Worm (Caenorhabditis elegans): ENCODE data around the gene Y39B6A.1.
A peak's percentile ranks its signal among the peaks of the same experiment; 100 is the strongest.

Y39B6A.1 gene

DNA sequence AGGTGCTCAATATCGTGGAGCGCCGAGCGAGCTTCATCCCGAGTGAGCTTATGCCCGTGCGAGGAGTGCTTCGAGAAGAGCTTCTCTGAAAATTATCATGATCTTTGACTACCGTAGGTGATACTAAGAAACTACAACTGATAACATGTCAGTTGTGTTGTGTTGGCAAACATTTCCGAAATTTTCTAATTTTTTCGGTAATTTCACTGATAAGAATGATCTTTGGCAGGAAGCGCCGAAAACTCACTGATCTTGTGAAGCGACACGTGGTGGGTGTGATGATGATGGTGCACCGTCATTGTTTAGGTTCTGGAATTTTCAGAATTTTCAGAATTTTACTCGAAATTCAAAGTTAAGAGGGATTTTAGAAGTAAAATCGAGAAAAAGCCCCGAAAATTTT is at the start of gene Y39B6A.1:
Gene Y39B6A.1 (minus strand): TSS at position 309 of the 400 bp plus-strand sequence.
- TF ChIP-seq ceh-36 (tag; optimal IDR thresholded peaks at IDR 0.05), result no peak
- TF ChIP-seq pes-1 (GFP tag; IDR thresholded peaks at IDR 0.05), result no peak
- TF ChIP-seq ets-7 (tag; optimal IDR thresholded peaks at IDR 0.05), result no peak
- TF ChIP-seq ama-1 (optimal IDR thresholded peaks at IDR 0.05), result no peak
- TF ChIP-seq hmg-4 (GFP tag; optimal IDR thresholded peaks at IDR 0.05), result no peak
- no peak for TF ChIP-seq ceh-13 (GFP tag; optimal IDR thresholded peaks at IDR 0.05)
- TF ChIP-seq flt-1 (GFP tag; IDR thresholded peaks at IDR 0.05), result no peak
- TF ChIP-seq hmbx-1 (tag; optimal IDR thresholded peaks at IDR 0.05), result no peak
- no peak for TF ChIP-seq F13C5.2 (tag; optimal IDR thresholded peaks at IDR 0.05)
- no peak for TF ChIP-seq scrt-1 (GFP tag; IDR thresholded peaks at IDR 0.05)

DNA sequence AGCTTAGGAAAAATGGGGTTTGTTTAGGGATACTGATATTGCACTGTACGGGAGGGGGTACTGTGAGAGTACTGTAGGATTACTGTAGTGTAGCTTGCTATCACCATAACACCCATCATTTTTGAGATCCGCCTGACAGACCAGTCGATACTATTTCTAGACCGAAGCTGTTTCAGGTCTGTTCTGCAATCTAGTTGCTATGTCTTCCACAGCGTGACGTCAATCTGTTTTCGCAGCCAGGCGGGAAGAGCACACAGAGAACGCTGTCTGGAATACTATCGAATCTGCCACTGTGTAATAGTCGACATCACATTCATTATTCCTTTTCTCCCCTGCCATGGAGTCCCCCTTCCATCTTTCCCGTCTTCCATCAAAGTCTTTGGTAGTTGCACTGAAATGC is 48.4 kb upstream of the Y39B6A.1 start, which contains the start of gene F21D9.11:
Gene F21D9.11 (plus strand): TSS at position 301 of the 400 bp plus-strand sequence.
- TF ChIP-seq B0310.2 (tag; optimal IDR thresholded peaks at IDR 0.05) (no peak), hnd-1 (tag; optimal IDR thresholded peaks at IDR 0.05) (no peak), F13C5.2 (tag; optimal IDR thresholded peaks at IDR 0.05) (no peak), aly-1 (tag; optimal IDR thresholded peaks at IDR 0.05) (no peak), tra-4 (tag; optimal IDR thresholded peaks at IDR 0.05) (no peak), tbx-37 (GFP tag; conservative IDR thresholded peaks at IDR 0.05) (no peak)

DNA sequence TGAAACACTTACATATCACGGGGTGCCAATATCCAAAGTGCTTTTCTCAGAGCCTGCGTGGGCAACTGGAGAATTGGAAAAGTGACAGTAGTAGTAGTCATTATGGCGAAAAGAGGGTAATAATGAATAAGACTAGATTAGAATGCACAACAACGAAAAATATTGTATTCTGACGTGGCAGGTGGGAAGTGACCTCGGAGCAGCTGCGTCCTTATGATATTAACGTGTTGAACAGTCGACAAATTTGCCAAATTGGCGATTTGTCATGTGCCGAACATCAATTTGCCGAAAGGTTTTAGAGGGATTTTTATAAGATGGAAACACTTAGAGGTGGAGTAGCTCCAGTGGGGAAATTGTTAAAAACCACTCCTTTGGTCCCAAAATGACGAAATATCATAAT is 47.6 kb upstream of the Y39B6A.1 start, which contains the start of gene str-81:
Gene str-81 (minus strand): TSS at position 101 of the 400 bp plus-strand sequence.
- TF ChIP-seq aly-1 (tag; optimal IDR thresholded peaks at IDR 0.05), result no peak
- no peak for TF ChIP-seq ceh-36 (tag; optimal IDR thresholded peaks at IDR 0.05)
- TF ChIP-seq flt-1 (GFP tag; IDR thresholded peaks at IDR 0.05), result no peak
- no peak for TF ChIP-seq ceh-13 (GFP tag; optimal IDR thresholded peaks at IDR 0.05)
- TF ChIP-seq hmbx-1 (tag; optimal IDR thresholded peaks at IDR 0.05), result no peak
- TF ChIP-seq F13C5.2 (tag; optimal IDR thresholded peaks at IDR 0.05), result no peak
- TF ChIP-seq hmg-4 (GFP tag; optimal IDR thresholded peaks at IDR 0.05), result no peak
- TF ChIP-seq ama-1 (optimal IDR thresholded peaks at IDR 0.05), result no peak
- TF ChIP-seq tbx-37 (GFP tag; conservative IDR thresholded peaks at IDR 0.05), result no peak
- no peak for TF ChIP-seq sea-1 (GFP tag; conservative IDR thresholded peaks at IDR 0.05)
- TF ChIP-seq hnd-1 (tag; optimal IDR thresholded peaks at IDR 0.05), result no peak
- TF ChIP-seq ets-7 (tag; optimal IDR thresholded peaks at IDR 0.05), result no peak
- TF ChIP-seq tbx-11 (GFP tag; IDR thresholded peaks at IDR 0.05), result no peak
- no peak for TF ChIP-seq pes-1 (GFP tag; IDR thresholded peaks at IDR 0.05)
- no peak for TF ChIP-seq tra-4 (tag; optimal IDR thresholded peaks at IDR 0.05)
- no peak for TF ChIP-seq scrt-1 (GFP tag; IDR thresholded peaks at IDR 0.05)

DNA sequence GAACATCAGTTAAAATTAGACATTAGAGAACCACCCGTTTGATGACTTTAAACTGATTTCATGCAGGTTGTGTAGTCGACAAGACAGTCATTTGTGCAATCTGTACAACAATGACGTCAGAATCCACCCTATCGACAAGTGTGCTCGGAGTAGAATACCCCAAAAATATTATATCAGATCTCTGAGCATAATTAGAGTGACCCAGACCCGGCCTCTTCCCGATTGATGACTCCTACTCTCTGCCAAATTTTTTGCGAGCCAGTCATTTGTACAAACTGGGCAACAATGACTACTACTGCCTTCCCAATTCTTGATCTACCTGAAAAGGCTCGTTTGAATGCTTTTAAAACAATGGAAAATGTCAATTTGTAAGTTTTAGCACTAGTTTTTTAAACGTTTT is 36.7 kb upstream of the Y39B6A.1 start, which contains the start of the genes fbxb-115 and fbxb-1:
Gene fbxb-115 (minus strand): TSS at position 101 of the 400 bp plus-strand sequence.
Gene fbxb-1 (plus strand): TSS at position 226 of the 400 bp plus-strand sequence.
- TF ChIP-seq ceh-36 (tag; optimal IDR thresholded peaks at IDR 0.05) (no peak), tbx-37 (GFP tag; conservative IDR thresholded peaks at IDR 0.05) (no peak), aly-1 (tag; optimal IDR thresholded peaks at IDR 0.05) (no peak), ceh-13 (GFP tag; optimal IDR thresholded peaks at IDR 0.05) (no peak), tbx-11 (GFP tag; IDR thresholded peaks at IDR 0.05) (no peak), hmg-4 (GFP tag; optimal IDR thresholded peaks at IDR 0.05) (no peak), B0310.2 (tag; optimal IDR thresholded peaks at IDR 0.05) (no peak), sea-1 (GFP tag; conservative IDR thresholded peaks at IDR 0.05) (no peak), tra-4 (tag; optimal IDR thresholded peaks at IDR 0.05) (no peak), hmbx-1 (tag; optimal IDR thresholded peaks at IDR 0.05) (no peak), ama-1 (optimal IDR thresholded peaks at IDR 0.05) (no peak), F13C5.2 (tag; optimal IDR thresholded peaks at IDR 0.05) (no peak), hnd-1 (tag; optimal IDR thresholded peaks at IDR 0.05) (no peak), pes-1 (GFP tag; IDR thresholded peaks at IDR 0.05) (no peak), flt-1 (GFP tag; IDR thresholded peaks at IDR 0.05) (no peak), ets-7 (tag; optimal IDR thresholded peaks at IDR 0.05) (no peak), scrt-1 (GFP tag; IDR thresholded peaks at IDR 0.05) (no peak)

DNA sequence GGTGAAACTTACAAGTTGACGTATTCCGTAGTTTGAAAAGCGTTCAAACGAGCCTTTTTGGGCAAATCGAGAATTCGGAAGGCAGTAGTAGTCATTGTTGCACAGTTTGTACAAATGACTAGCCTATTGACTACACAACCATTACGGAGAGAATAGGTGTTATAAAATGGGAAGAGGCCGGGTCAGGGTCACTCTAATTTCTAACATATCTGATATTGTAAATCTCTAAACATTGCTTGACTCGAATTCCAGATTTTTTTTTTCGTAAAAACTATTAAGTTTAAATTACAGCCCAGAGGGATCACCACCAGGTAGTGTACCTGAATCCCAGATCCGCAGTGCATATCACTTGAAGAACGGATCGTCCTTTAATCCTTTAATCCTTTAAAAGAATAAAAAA is 33.8 kb upstream of the Y39B6A.1 start, which contains the start of gene fbxb-2:
Gene fbxb-2 (minus strand): TSS at position 101 of the 400 bp plus-strand sequence.
- TF ChIP-seq ceh-36 (tag; optimal IDR thresholded peaks at IDR 0.05), result peak; percentile 8
- TF ChIP-seq tbx-37 (GFP tag; conservative IDR thresholded peaks at IDR 0.05), result no peak
- no peak for TF ChIP-seq scrt-1 (GFP tag; IDR thresholded peaks at IDR 0.05)

DNA sequence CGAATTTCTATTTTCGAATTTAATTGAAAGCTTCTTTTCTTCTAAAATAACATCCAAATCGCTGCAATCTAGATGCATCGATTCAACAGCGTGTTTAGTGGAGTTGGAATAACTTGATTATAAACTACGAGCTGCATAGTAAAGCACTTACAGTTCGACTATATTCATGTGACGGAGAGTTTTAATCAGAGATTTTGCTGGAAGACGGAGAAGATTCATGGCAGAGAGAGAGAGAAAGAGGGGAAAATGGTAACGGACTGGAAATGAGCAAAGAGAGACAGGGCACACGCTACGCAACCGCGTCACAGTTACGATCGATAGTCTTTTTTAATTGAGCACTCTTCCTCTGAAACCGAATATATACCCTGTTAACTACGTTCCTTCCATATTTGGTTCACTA is 30.1 kb upstream of the Y39B6A.1 start, which contains the start of gene fbxb-116:
Gene fbxb-116 (plus strand): TSS at position 301 of the 400 bp plus-strand sequence.
- no peak for TF ChIP-seq pes-1 (GFP tag; IDR thresholded peaks at IDR 0.05)
- TF ChIP-seq tbx-37 (GFP tag; conservative IDR thresholded peaks at IDR 0.05), result no peak
- TF ChIP-seq aly-1 (tag; optimal IDR thresholded peaks at IDR 0.05), result no peak
- no peak for TF ChIP-seq hmbx-1 (tag; optimal IDR thresholded peaks at IDR 0.05)
- no peak for TF ChIP-seq flt-1 (GFP tag; IDR thresholded peaks at IDR 0.05)
- TF ChIP-seq B0310.2 (tag; optimal IDR thresholded peaks at IDR 0.05), result no peak
- no peak for TF ChIP-seq ama-1 (optimal IDR thresholded peaks at IDR 0.05)
- no peak for TF ChIP-seq scrt-1 (GFP tag; IDR thresholded peaks at IDR 0.05)
- no peak for TF ChIP-seq hnd-1 (tag; optimal IDR thresholded peaks at IDR 0.05)
- no peak for TF ChIP-seq sea-1 (GFP tag; conservative IDR thresholded peaks at IDR 0.05)
- TF ChIP-seq ets-7 (tag; optimal IDR thresholded peaks at IDR 0.05), result no peak
- no peak for TF ChIP-seq ceh-36 (tag; optimal IDR thresholded peaks at IDR 0.05)
- no peak for TF ChIP-seq tbx-11 (GFP tag; IDR thresholded peaks at IDR 0.05)
- no peak for TF ChIP-seq ceh-13 (GFP tag; optimal IDR thresholded peaks at IDR 0.05)
- no peak for TF ChIP-seq tra-4 (tag; optimal IDR thresholded peaks at IDR 0.05)
- no peak for TF ChIP-seq F13C5.2 (tag; optimal IDR thresholded peaks at IDR 0.05)
- no peak for TF ChIP-seq hmg-4 (GFP tag; optimal IDR thresholded peaks at IDR 0.05)

DNA sequence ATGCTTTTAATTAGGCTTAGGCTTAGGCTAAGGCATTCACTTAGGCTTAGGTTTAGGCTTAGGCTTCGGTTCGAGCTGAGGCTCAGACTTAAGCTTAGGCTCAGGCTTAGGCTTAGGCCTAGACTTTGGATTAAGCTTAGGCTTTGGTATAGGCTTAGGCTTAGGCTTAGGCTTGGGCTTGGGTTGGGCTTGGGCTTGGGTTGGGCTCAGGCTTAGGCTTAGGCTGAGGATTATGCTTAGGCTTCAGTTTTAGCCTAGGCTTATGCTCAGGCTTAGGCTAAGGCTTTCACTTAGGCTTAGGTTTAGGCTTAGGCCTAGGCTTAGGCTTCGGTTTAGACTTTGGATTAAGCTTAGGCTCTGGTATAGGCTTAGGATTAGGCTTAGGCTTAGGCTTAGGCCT is 27.8 kb upstream of the Y39B6A.1 start:
- no peak for TF ChIP-seq ets-7 (tag; optimal IDR thresholded peaks at IDR 0.05)
- TF ChIP-seq ceh-36 (tag; optimal IDR thresholded peaks at IDR 0.05), result peak; percentile 95

DNA sequence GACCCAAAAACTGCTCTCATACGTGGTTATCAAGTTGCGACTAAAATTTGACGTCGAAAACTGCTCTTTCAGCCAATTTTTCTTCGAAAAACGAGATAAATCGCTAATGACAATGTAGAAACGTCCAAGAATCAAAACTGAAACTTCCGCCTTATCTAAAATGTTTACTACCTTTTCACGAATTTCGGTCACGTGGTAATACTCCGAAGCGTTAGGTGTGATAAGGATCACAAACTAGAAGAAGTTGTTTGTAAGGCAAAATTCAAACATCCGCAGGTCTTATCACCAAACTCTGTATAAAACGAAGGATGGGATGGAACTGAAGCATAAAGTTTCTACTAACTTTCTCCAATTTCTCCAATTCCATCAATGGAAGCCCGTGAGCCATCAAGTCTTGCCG is 27.0 kb upstream of the Y39B6A.1 start, which contains the start of gene sqst-3:
Gene sqst-3 (plus strand): TSS at position 370 of the 400 bp plus-strand sequence.
- TF ChIP-seq B0310.2 (tag; optimal IDR thresholded peaks at IDR 0.05) (no peak), ceh-36 (tag; optimal IDR thresholded peaks at IDR 0.05) (no peak), hmg-4 (GFP tag; optimal IDR thresholded peaks at IDR 0.05) (no peak), pes-1 (GFP tag; IDR thresholded peaks at IDR 0.05) (no peak), ceh-13 (GFP tag; optimal IDR thresholded peaks at IDR 0.05) (no peak), flt-1 (GFP tag; IDR thresholded peaks at IDR 0.05) (no peak), F13C5.2 (tag; optimal IDR thresholded peaks at IDR 0.05) (no peak), sea-1 (GFP tag; conservative IDR thresholded peaks at IDR 0.05) (no peak), ama-1 (optimal IDR thresholded peaks at IDR 0.05) (no peak), tra-4 (tag; optimal IDR thresholded peaks at IDR 0.05) (no peak), aly-1 (tag; optimal IDR thresholded peaks at IDR 0.05) (no peak), hmbx-1 (tag; optimal IDR thresholded peaks at IDR 0.05) (no peak), scrt-1 (GFP tag; IDR thresholded peaks at IDR 0.05) (no peak), ets-7 (tag; optimal IDR thresholded peaks at IDR 0.05) (no peak), hnd-1 (tag; optimal IDR thresholded peaks at IDR 0.05) (no peak), tbx-11 (GFP tag; IDR thresholded peaks at IDR 0.05) (no peak), tbx-37 (GFP tag; conservative IDR thresholded peaks at IDR 0.05) (no peak)
